Worm (Caenorhabditis elegans) whole organism, early embryonic: ENCODE measurements around the gene M28.8.

ENCODE experiments used
- B0310.2 ChIP-seq: sonication (generic microtip); optimal IDR thresholded peaks from 2 replicates; lab custom pipeline; 2016; ENCODE audit warnings: mild to moderate bottlenecking, missing genetic modification characterization, missing compliant biosample characterization
- F13C5.2 ChIP-seq: sonication (generic microtip); optimal IDR thresholded peaks from 2 replicates; lab custom pipeline; 2017; ENCODE audit warnings: mild to moderate bottlenecking, missing genetic modification characterization, inconsistent platforms, missing compliant biosample characterization
- aly-1 ChIP-seq: sonication (generic microtip); optimal IDR thresholded peaks from 2 replicates; lab custom pipeline; 2016; ENCODE audit warnings: missing genetic modification characterization, missing compliant biosample characterization
- ama-1 ChIP-seq: fragments of 150-350 bp; optimal IDR thresholded peaks from 2 replicates; lab custom pipeline; 2014
- ceh-36 ChIP-seq: sonication (generic microtip); optimal IDR thresholded peaks from 2 replicates; lab custom pipeline; 2016; ENCODE audit warnings: missing genetic modification characterization, inconsistent platforms, missing compliant biosample characterization
- flt-1 ChIP-seq: fragments of 200-800 bp; sonication (Bioruptor generic); IDR thresholded peaks from 2 replicates; pipeline ENCODE4 v1.3.6; 2022; ENCODE audit warnings: missing genetic modification characterization, missing compliant biosample characterization
- hmg-4 ChIP-seq: fragments of 200-800 bp; sonication (Bioruptor generic); optimal IDR thresholded peaks from 2 replicates; lab custom pipeline; 2018; ENCODE audit warnings: mild to moderate bottlenecking, missing genetic modification characterization, missing compliant biosample characterization
- hnd-1 ChIP-seq: sonication (generic microtip); optimal IDR thresholded peaks from 2 replicates; lab custom pipeline; 2016; ENCODE audit warnings: missing genetic modification characterization, missing compliant biosample characterization
- pes-1 ChIP-seq: fragments of 200-800 bp; sonication (Bioruptor generic); IDR thresholded peaks from 2 replicates; pipeline ENCODE4 v1.3.6; 2022; ENCODE audit warnings: missing genetic modification reagents, missing genetic modification characterization, missing compliant biosample characterization
- tra-4 ChIP-seq: sonication (generic microtip); optimal IDR thresholded peaks from 2 replicates; lab custom pipeline; 2017; ENCODE audit warnings: missing genetic modification characterization, missing compliant biosample characterization

ce11 chrII:10665031-10665430 is 37.0 kb downstream of the M28.8 start, which contains the start of gene D2089.3:
- TF ChIP-seq aly-1 (tag; lab: Kevin White, UChicago) (no peak), ama-1 (lab: Kevin White, UChicago) (no peak), hmg-4 (GFP tag; lab: Kevin White, UChicago) (no peak), F13C5.2 (tag; lab: Kevin White, UChicago) (no peak), hnd-1 (tag; lab: Kevin White, UChicago) (no peak), ceh-36 (no peak), pes-1 (GFP tag; lab: Robert Waterston, UW) (no peak), flt-1 (GFP tag; lab: Robert Waterston, UW) (no peak), B0310.2 (tag; lab: Kevin White, UChicago) (no peak), tra-4 (tag; lab: Kevin White, UChicago) (no peak)
